Fruit fly (Drosophila melanogaster) whole organism, embryonic: Measurements from ENCODE around the gene corn.

Source experiments
- Aef1 ChIP-seq: fragments of 200-800 bp; sonication (Bioruptor generic); IDR thresholded peaks from 3 replicates; pipeline ENCODE4 v1.3.6; 2022; ENCODE audit warnings: missing biosample characterization, missing genetic modification characterization
- CG1024 ChIP-seq: fragments of 200-800 bp; sonication (Bioruptor generic); IDR thresholded peaks from 2 replicates; pipeline ENCODE4 v1.3.6; 2022; ENCODE audit warnings: missing biosample characterization, missing genetic modification characterization
- CG10274 ChIP-seq: fragments of 200-800 bp; sonication (Bioruptor generic); optimal IDR thresholded peaks from 3 replicates; lab custom pipeline; 2017; ENCODE audit warnings: missing biosample characterization, mild to moderate bottlenecking, missing genetic modification characterization
- CG10654 ChIP-seq: fragments of 200-800 bp; sonication (Bioruptor generic); optimal IDR thresholded peaks from 2 replicates; lab custom pipeline; 2016; ENCODE audit warnings: missing biosample characterization, missing genetic modification characterization
- CG14667 ChIP-seq: fragments of 200-800 bp; sonication (Bioruptor generic); IDR thresholded peaks from 2 replicates; pipeline ENCODE4 v1.3.6; 2022; ENCODE audit warnings: missing biosample characterization, missing genetic modification characterization
- CG1647 ChIP-seq: fragments of 200-800 bp; sonication (Bioruptor generic); optimal IDR thresholded peaks from 3 replicates; lab custom pipeline; 2016; ENCODE audit warnings: missing biosample characterization, missing genetic modification characterization
- CG16779 ChIP-seq: fragments of 200-800 bp; sonication (Bioruptor generic); IDR thresholded peaks from 2 replicates; pipeline ENCODE4 v1.3.6; 2022; ENCODE audit warnings: missing biosample characterization, missing genetic modification characterization
- CG17361 ChIP-seq: fragments of 200-800 bp; sonication (Bioruptor generic); IDR thresholded peaks from 3 replicates; pipeline ENCODE4 v1.3.6; 2022; ENCODE audit warnings: missing biosample characterization, missing genetic modification characterization
- CG2202 ChIP-seq: fragments of 200-800 bp; sonication (Bioruptor generic); optimal IDR thresholded peaks from 2 replicates; lab custom pipeline; 2018; ENCODE audit warnings: missing biosample characterization, mild to moderate bottlenecking, missing genetic modification characterization
- CG30431 ChIP-seq: fragments of 200-800 bp; sonication (Bioruptor generic); optimal IDR thresholded peaks from 2 replicates; lab custom pipeline; 2017; ENCODE audit warnings: missing biosample characterization, missing genetic modification characterization
- CG3065 ChIP-seq: fragments of 200-800 bp; sonication (Bioruptor generic); optimal IDR thresholded peaks from 2 replicates; lab custom pipeline; 2016; ENCODE audit warnings: missing biosample characterization, missing genetic modification characterization
- CG3163 ChIP-seq: fragments of 200-800 bp; sonication (Bioruptor generic); optimal IDR thresholded peaks from 3 replicates; lab custom pipeline; 2016; ENCODE audit warnings: missing biosample characterization, missing genetic modification characterization
- CG6689 ChIP-seq: fragments of 200-800 bp; sonication (Bioruptor generic); IDR thresholded peaks from 2 replicates; pipeline ENCODE4 v1.3.6; 2022; ENCODE audit warnings: missing biosample characterization, missing genetic modification characterization
- CG7839 ChIP-seq: fragments of 200-800 bp; sonication (Bioruptor generic); optimal IDR thresholded peaks from 3 replicates; lab custom pipeline; 2018; ENCODE audit warnings: missing biosample characterization, mild to moderate bottlenecking, missing genetic modification characterization, moderate library complexity
- CG9437 ChIP-seq: fragments of 200-800 bp; sonication (Bioruptor generic); optimal IDR thresholded peaks from 2 replicates; lab custom pipeline; 2018; ENCODE audit warnings: missing biosample characterization, mild to moderate bottlenecking, missing genetic modification characterization
- CG9609 ChIP-seq: fragments of 200-800 bp; sonication (Bioruptor generic); optimal IDR thresholded peaks from 3 replicates; lab custom pipeline; 2016; ENCODE audit warnings: missing biosample characterization, missing genetic modification characterization
- CHES-1-like ChIP-seq: fragments of 200-800 bp; sonication (Bioruptor generic); optimal IDR thresholded peaks from 2 replicates; lab custom pipeline; 2016; ENCODE audit warnings: missing biosample characterization, missing genetic modification characterization
- Camta ChIP-seq: fragments of 200-800 bp; sonication (Bioruptor generic); optimal IDR thresholded peaks from 2 replicates; lab custom pipeline; 2016; ENCODE audit warnings: missing biosample characterization, missing genetic modification characterization
- Deaf1 ChIP-seq: fragments of 200-800 bp; optimal IDR thresholded peaks from 3 replicates; lab custom pipeline; 2019; ENCODE audit warnings: missing biosample characterization, mild to moderate bottlenecking, missing genetic modification characterization, moderate library complexity
- Dll ChIP-seq: fragments of 200-800 bp; sonication (Bioruptor generic); IDR thresholded peaks from 4 replicates; pipeline ENCODE4 v1.3.6; 2022; ENCODE audit warnings: missing biosample characterization, missing genetic modification characterization; ENCODE audit not compliant: partially characterized antibody
- Dref ChIP-seq: fragments of 200-800 bp; sonication (Bioruptor generic); IDR thresholded peaks from 2 replicates; pipeline ENCODE4 v1.3.6; 2022; ENCODE audit warnings: missing biosample characterization, missing genetic modification characterization
- Drgx ChIP-seq: fragments of 200-800 bp; sonication (Bioruptor generic); IDR thresholded peaks from 2 replicates; pipeline ENCODE4 v1.3.6; 2022; ENCODE audit warnings: missing biosample characterization, missing genetic modification characterization
- Eip74EF ChIP-seq, 2 experiments: fragments of 200-800 bp in 1 of 2; fragments of >200 bp in 1 of 2; sonication (Bioruptor generic) in 1 of 2; optimal IDR thresholded peaks; 2 replicates each; lab custom pipeline; 2017 to 2019; ENCODE audit warnings: missing biosample characterization in 2 of 2, missing genetic modification characterization in 2 of 2, mild to moderate bottlenecking in 1 of 2, moderate library complexity in 1 of 2
- GATAe ChIP-seq: fragments of 200-800 bp; sonication (Bioruptor generic); conservative IDR thresholded peaks from 2 replicates; pipeline ENCODE4 v1.3.6; 2022; ENCODE audit warnings: missing biosample characterization, missing genetic modification characterization
- Gsc ChIP-seq: fragments of 200-800 bp; sonication (Bioruptor generic); IDR thresholded peaks from 2 replicates; pipeline ENCODE4 v1.3.6; 2022; ENCODE audit warnings: missing biosample characterization, missing genetic modification characterization
- Gug ChIP-seq: fragments of 200-800 bp; sonication (Bioruptor generic); IDR thresholded peaks from 4 replicates; pipeline ENCODE4 v1.3.6; 2022; ENCODE audit warnings: missing biosample characterization, missing genetic modification characterization
- HmgZ ChIP-seq: fragments of 200-800 bp; sonication (Bioruptor generic); optimal IDR thresholded peaks from 2 replicates; lab custom pipeline; 2018; ENCODE audit warnings: missing biosample characterization, mild to moderate bottlenecking, missing genetic modification characterization
- Jarid2 ChIP-seq: fragments of 200-800 bp; sonication (Bioruptor generic); optimal IDR thresholded peaks from 3 replicates; lab custom pipeline; 2017; ENCODE audit warnings: mild to moderate bottlenecking, missing biosample characterization, missing genetic modification reagents, missing genetic modification characterization
- Opbp ChIP-seq: fragments of 200-800 bp; sonication (Bioruptor generic); IDR thresholded peaks from 3 replicates; pipeline ENCODE4 v1.3.6; 2022; ENCODE audit warnings: missing biosample characterization, missing genetic modification characterization; ENCODE audit not compliant: partially characterized antibody
- Side ChIP-seq: fragments of 200-800 bp; sonication (Bioruptor generic); optimal IDR thresholded peaks from 2 replicates; lab custom pipeline; 2016; ENCODE audit warnings: missing biosample characterization, missing genetic modification characterization
- Trl ChIP-seq, 3 experiments: fragments of >200 bp in 2 of 3; fragments of 200-800 bp in 1 of 3; sonication (Bioruptor generic) in 1 of 3; optimal IDR thresholded peaks; 2 replicates in 1 of 3; 3 replicates in 2 of 3; lab custom pipeline; 2016 to 2017; ENCODE audit warnings: missing biosample characterization in 1 of 3, missing genetic modification characterization in 1 of 3
- Vsx1 ChIP-seq: fragments of 200-800 bp; sonication (Bioruptor generic); optimal IDR thresholded peaks from 2 replicates; lab custom pipeline; 2017; ENCODE audit warnings: missing biosample characterization, mild to moderate bottlenecking, missing genetic modification characterization, missing genetic modification reagents
- ara ChIP-seq: fragments of 200-800 bp; sonication (Bioruptor generic); IDR thresholded peaks from 2 replicates; pipeline ENCODE4 v1.3.6; 2022; ENCODE audit warnings: missing biosample characterization, missing genetic modification characterization
- ash1 ChIP-seq: fragments of 200-800 bp; sonication (Bioruptor generic); optimal IDR thresholded peaks from 2 replicates; lab custom pipeline; 2018; ENCODE audit warnings: missing biosample characterization, mild to moderate bottlenecking, missing genetic modification characterization
- crol ChIP-seq: fragments of 200-800 bp; sonication (Bioruptor generic); IDR thresholded peaks from 2 replicates; pipeline ENCODE4 v1.3.6; 2022; ENCODE audit warnings: missing biosample characterization, missing genetic modification characterization
- crp ChIP-seq, 2 experiments: fragments of 200-800 bp; sonication (Bioruptor generic); optimal IDR thresholded peaks; 2 replicates in 1 of 2; 3 replicates in 1 of 2; lab custom pipeline; 2017; ENCODE audit warnings: missing biosample characterization in 2 of 2, missing genetic modification characterization in 2 of 2, mild to moderate bottlenecking in 1 of 2, moderate library complexity in 1 of 2
- ewg ChIP-seq: fragments of 200-800 bp; sonication (Bioruptor generic); optimal IDR thresholded peaks from 3 replicates; lab custom pipeline; 2017; ENCODE audit warnings: mild to moderate bottlenecking, missing biosample characterization, missing genetic modification reagents, missing genetic modification characterization
- eyg ChIP-seq: fragments of 200-800 bp; sonication (Bioruptor generic); optimal IDR thresholded peaks from 3 replicates; lab custom pipeline; 2016; ENCODE audit warnings: missing biosample characterization, missing genetic modification characterization
- gcm ChIP-seq: fragments of 200-800 bp; sonication (Bioruptor generic); optimal IDR thresholded peaks from 2 replicates; lab custom pipeline; 2019; ENCODE audit warnings: missing biosample characterization, mild to moderate bottlenecking, missing genetic modification characterization, moderate library complexity
- ind ChIP-seq: fragments of 200-800 bp; sonication (Bioruptor generic); optimal IDR thresholded peaks from 3 replicates; lab custom pipeline; 2016; ENCODE audit warnings: missing biosample characterization, missing genetic modification characterization
- kni ChIP-seq: fragments of 200-800 bp; sonication (Bioruptor generic); optimal IDR thresholded peaks from 3 replicates; lab custom pipeline; 2017; ENCODE audit warnings: mild to moderate bottlenecking, missing biosample characterization, missing genetic modification reagents, missing genetic modification characterization
- onecut ChIP-seq: fragments of 200-800 bp; sonication (Bioruptor generic); IDR thresholded peaks from 2 replicates; pipeline ENCODE4 v1.3.6; 2022; ENCODE audit warnings: missing biosample characterization, missing genetic modification characterization
- pita ChIP-seq: fragments of 200-800 bp; sonication (Bioruptor generic); optimal IDR thresholded peaks from 2 replicates; lab custom pipeline; 2017; ENCODE audit warnings: missing biosample characterization, mild to moderate bottlenecking, missing genetic modification characterization
- pros ChIP-seq: fragments of 200-800 bp; sonication (Bioruptor generic); optimal IDR thresholded peaks from 3 replicates; lab custom pipeline; 2019; ENCODE audit warnings: missing biosample characterization, mild to moderate bottlenecking, missing genetic modification characterization, moderate library complexity
- repo ChIP-seq: fragments of 200-800 bp; sonication (Bioruptor generic); optimal IDR thresholded peaks from 2 replicates; lab custom pipeline; 2016; ENCODE audit warnings: missing biosample characterization, missing genetic modification characterization
- sd ChIP-seq: fragments of 200-800 bp; sonication (Bioruptor generic); optimal IDR thresholded peaks from 3 replicates; lab custom pipeline; 2018; ENCODE audit warnings: missing biosample characterization, mild to moderate bottlenecking, missing genetic modification characterization, moderate library complexity
- slp2 ChIP-seq: fragments of 200-800 bp; sonication (Bioruptor generic); optimal IDR thresholded peaks from 2 replicates; lab custom pipeline; 2016; ENCODE audit warnings: missing biosample characterization, missing genetic modification characterization
- sqz ChIP-seq: fragments of 200-800 bp; sonication (Bioruptor generic); optimal IDR thresholded peaks from 3 replicates; lab custom pipeline; 2018; ENCODE audit warnings: missing biosample characterization, mild to moderate bottlenecking, missing genetic modification characterization
- ssp ChIP-seq: fragments of 200-800 bp; sonication (Bioruptor generic); IDR thresholded peaks from 2 replicates; pipeline ENCODE4 v1.3.6; 2022; ENCODE audit warnings: missing biosample characterization, missing genetic modification characterization

Gene corn

DNA sequence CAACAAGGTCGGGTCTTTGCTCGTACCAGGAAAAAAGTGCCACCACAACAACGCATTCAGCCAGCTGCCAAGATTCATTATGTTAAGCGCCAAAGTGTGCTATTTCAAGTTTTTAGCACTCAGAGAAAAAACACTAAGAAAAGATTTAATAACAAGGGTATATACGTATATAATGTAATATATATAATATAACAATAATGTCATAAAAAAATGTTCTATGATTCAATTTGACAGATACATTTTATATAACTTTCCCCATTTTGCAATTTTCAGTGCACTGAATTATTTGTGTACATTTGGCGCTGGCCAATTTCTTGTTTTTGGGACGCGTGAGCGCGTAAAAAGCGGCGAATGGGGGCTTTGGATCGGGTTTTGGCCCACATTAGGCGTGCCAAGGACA, 33.6 kb upstream of the corn start:
- TF ChIP-seq CG14667 (GFP tag; lab: Robert Waterston, UW): no peak
- peak; percentile 36 for TF ChIP-seq Drgx

dm6 chr3L:7189668-7190200, 32.9 kb upstream of the corn start, which contains the start of gene Dscam2:
TSS of gene Dscam2 (minus strand) at chr3L:7189931.
- TF ChIP-seq ash1 (GFP tag; lab: Kevin White, UChicago) (no peak), Eip74EF (GFP tag; optimal IDR thresholded peaks at IDR 0.05; lab: Kevin White, UChicago) (no peak), Gsc (GFP tag; lab: Robert Waterston, UW) (no peak), Jarid2 (GFP tag; lab: Kevin White, UChicago) (peak; percentile 11), pros (GFP tag; lab: Kevin White, UChicago) (no peak), Aef1 (GFP tag; lab: Robert Waterston, UW) (no peak), sd (tag; lab: Kevin White, UChicago) (no peak), CG1647 (GFP tag; lab: Kevin White, UChicago) (no peak), kni (GFP tag; lab: Kevin White, UChicago) (no peak), Trl (optimal IDR thresholded peaks at IDR 0.05; lab: Kevin White, UChicago) (peak in 1 of 2 experiments; percentile 14), Trl (GFP tag; optimal IDR thresholded peaks at IDR 0.05; lab: Kevin White, UChicago) (no peak), Camta (no peak), Gug (GFP tag; lab: Robert Waterston, UW) (no peak), CG10274 (GFP tag; lab: Kevin White, UChicago) (no peak), GATAe (GFP tag; lab: Robert Waterston, UW) (no peak), CHES-1-like (no peak), Deaf1 (tag; lab: Kevin White, UChicago) (peak; percentile 25), gcm (no peak), CG7839 (tag; lab: Kevin White, UChicago) (no peak), CG30431 (GFP tag; lab: Kevin White, UChicago) (no peak), crol (GFP tag; lab: Robert Waterston, UW) (no peak), CG3163 (GFP tag; lab: Kevin White, UChicago) (peak; percentile 74), CG9437 (no peak), crp (GFP tag; optimal IDR thresholded peaks at IDR 0.05; lab: Kevin White, UChicago) (peak in 1 of 2 experiments; percentile 14), CG1024 (no peak), CG3065 (GFP tag; lab: Kevin White, UChicago) (no peak), CG10654 (GFP tag; lab: Kevin White, UChicago) (no peak), Dref (GFP tag; lab: Robert Waterston, UW) (no peak), Vsx1 (GFP tag; lab: Kevin White, UChicago) (no peak), ara (no peak), onecut (GFP tag; lab: Robert Waterston, UW) (no peak), Dll (no peak), eyg (GFP tag; lab: Kevin White, UChicago) (no peak), ewg (GFP tag; lab: Kevin White, UChicago) (peak; percentile 91), Opbp (GFP tag; lab: Robert Waterston, UW) (0 out of 3 replicates have a peak, but pooled peaks have one; percentile 20), repo (no peak), Side (GFP tag; lab: Kevin White, UChicago) (no peak), CG17361 (GFP tag; lab: Robert Waterston, UW) (no peak), HmgZ (tag; lab: Kevin White, UChicago) (no peak), ind (GFP tag; lab: Kevin White, UChicago) (no peak), CG2202 (tag; lab: Kevin White, UChicago) (no peak), pita (no peak), CG9609 (GFP tag; lab: Kevin White, UChicago) (no peak), CG16779 (GFP tag; lab: Robert Waterston, UW) (peak; percentile 62), CG6689 (GFP tag; lab: Robert Waterston, UW) (no peak), sqz (GFP tag; lab: Kevin White, UChicago) (no peak), slp2 (GFP tag; lab: Kevin White, UChicago) (no peak), ssp (GFP tag; lab: Robert Waterston, UW) (no peak)
